Worm (Caenorhabditis elegans): Measurements from ENCODE around the gene Y69A2AR.22.

Gene Y69A2AR.22

ce11 chrIV:2476386-2476785, 31.3 kb downstream of the Y69A2AR.22 start, which contains the start of gene grd-16:
TSS of gene grd-16 (plus strand) at chrIV:2476686.
- TF ChIP-seq ztf-7 (tag; optimal IDR thresholded peaks at IDR 0.05): no peak
- TF ChIP-seq dpl-1 (GFP tag; optimal IDR thresholded peaks at IDR 0.05): no peak
- TF ChIP-seq egl-43 (GFP tag; IDR thresholded peaks at IDR 0.05): no peak
- no peak for TF ChIP-seq gei-8 (GFP tag; optimal IDR thresholded peaks at IDR 0.05)
- TF ChIP-seq lim-7 (GFP tag; IDR thresholded peaks at IDR 0.05): no peak
- TF ChIP-seq unc-62 (GFP tag; optimal IDR thresholded peaks at IDR 0.05 in 1 of 2): peak in 1 of 2 experiments; percentile 13
- TF ChIP-seq unc-62 (tag; optimal IDR thresholded peaks at IDR 0.05): no peak
- peak; percentile 63 for TF ChIP-seq aha-1 (tag)
- no peak for TF ChIP-seq spr-3 (GFP tag; optimal IDR thresholded peaks at IDR 0.05)
- no peak for TF ChIP-seq zip-2 (tag; optimal IDR thresholded peaks at IDR 0.05)
- TF ChIP-seq cey-2 (tag; optimal IDR thresholded peaks at IDR 0.05; ENCODE audit: borderline replicate concordance, insufficient read depth): no peak
- no peak for TF ChIP-seq zag-1 (tag; optimal IDR thresholded peaks at IDR 0.05)

ce11 chrIV:2470114-2470513, 37.6 kb downstream of the Y69A2AR.22 start, which contains the start of gene ilys-1:
TSS of gene ilys-1 (plus strand) at chrIV:2470414.
- TF ChIP-seq nhr-25 (tag; optimal IDR thresholded peaks at IDR 0.05; ENCODE audit: borderline replicate concordance, insufficient read depth): no peak
- TF ChIP-seq dmd-9 (GFP tag; IDR thresholded peaks at IDR 0.05): no peak
- TF ChIP-seq D1046.2 (GFP tag; IDR thresholded peaks at IDR 0.05): no peak
- no peak for TF ChIP-seq php-3 (GFP tag; IDR thresholded peaks at IDR 0.05)
- TF ChIP-seq daf-16 (GFP tag; optimal IDR thresholded peaks at IDR 0.05): no peak
- no peak for TF ChIP-seq daf-16 (tag; optimal IDR thresholded peaks at IDR 0.05)
- TF ChIP-seq saeg-2 (GFP tag; IDR thresholded peaks at IDR 0.05): no peak
- no peak for TF ChIP-seq R02D3.7 (tag; optimal IDR thresholded peaks at IDR 0.05)
- no peak for TF ChIP-seq nhr-111 (GFP tag; optimal IDR thresholded peaks at IDR 0.05)
- TF ChIP-seq lin-38 (GFP tag; IDR thresholded peaks at IDR 0.05): no peak
- TF ChIP-seq nhr-10 (tag; optimal IDR thresholded peaks at IDR 0.05): no peak
- TF ChIP-seq hlh-30 (tag; optimal IDR thresholded peaks at IDR 0.05; ENCODE audit: insufficient read depth): no peak
- TF ChIP-seq mxl-3 (GFP tag; optimal IDR thresholded peaks at IDR 0.05): no peak
- TF ChIP-seq nhr-76 (tag; optimal IDR thresholded peaks at IDR 0.05): no peak
- TF ChIP-seq F44E2.7 (GFP tag; IDR thresholded peaks at IDR 0.05): no peak
- TF ChIP-seq unc-130 (GFP tag; optimal IDR thresholded peaks at IDR 0.05): no peak
- no peak for TF ChIP-seq skn-1 (tag; optimal IDR thresholded peaks at IDR 0.05)
- TF ChIP-seq Y75B8A.6 (GFP tag; IDR thresholded peaks at IDR 0.05): no peak
- no peak for TF ChIP-seq spr-3 (GFP tag; optimal IDR thresholded peaks at IDR 0.05)

ce11 chrIV:2467378-2467777, 40.3 kb downstream of the Y69A2AR.22 start, which contains the start of gene ilys-2:
TSS of gene ilys-2 (plus strand) at chrIV:2467678.
- no peak for TF ChIP-seq nhr-48 (tag; optimal IDR thresholded peaks at IDR 0.05)
- TF ChIP-seq nhr-111 (GFP tag; optimal IDR thresholded peaks at IDR 0.05): no peak
- no peak for TF ChIP-seq mdt-29 (GFP tag; IDR thresholded peaks at IDR 0.05)
- TF ChIP-seq duxl-1 (tag; optimal IDR thresholded peaks at IDR 0.05; ENCODE audit: poor library complexity): no peak
- no peak for TF ChIP-seq snpc-4 (tag; optimal IDR thresholded peaks at IDR 0.05)
- no peak for TF ChIP-seq zfp-2 (tag; optimal IDR thresholded peaks at IDR 0.05)
- no peak for TF ChIP-seq nhr-42 (GFP tag; IDR thresholded peaks at IDR 0.05)
- no peak for TF ChIP-seq zip-2 (tag; optimal IDR thresholded peaks at IDR 0.05)
- TF ChIP-seq nhr-28 (tag; optimal IDR thresholded peaks at IDR 0.05): no peak
- TF ChIP-seq nhr-77 (tag; optimal IDR thresholded peaks at IDR 0.05): no peak
- TF ChIP-seq T20F7.1 (GFP tag; optimal IDR thresholded peaks at IDR 0.05): no peak
- no peak for TF ChIP-seq aly-2 (tag; optimal IDR thresholded peaks at IDR 0.05)
- TF ChIP-seq mes-2 (tag; optimal IDR thresholded peaks at IDR 0.05; ENCODE audit: poor library complexity, severe bottlenecking): no peak
- TF ChIP-seq spr-3 (GFP tag; optimal IDR thresholded peaks at IDR 0.05): no peak
- TF ChIP-seq T26A8.4 (GFP tag; IDR thresholded peaks at IDR 0.05): no peak

All from whole organism, L4 larva.